Worm (Caenorhabditis elegans): ENCODE measurements around the gene scl-9.

Gene scl-9

ce11 chrIV:13041486-13041885 is 5.5 kb upstream of the scl-9 start:
- no peak for TF ChIP-seq ceh-6 (GFP tag; optimal IDR thresholded peaks at IDR 0.05)
- peak; percentile 87 for TF ChIP-seq nfya-1 (tag; optimal IDR thresholded peaks at IDR 0.05)
- no peak for TF ChIP-seq tbx-2 (tag; optimal IDR thresholded peaks at IDR 0.05)

ce11 chrIV:13042091-13042490 is 4.9 kb upstream of the scl-9 start, which contains the start of gene amt-2:
TSS of gene amt-2 (plus strand) at chrIV:13042391.
- no peak for TF ChIP-seq lin-11 (tag; optimal IDR thresholded peaks at IDR 0.05)
- no peak for TF ChIP-seq odd-2 (tag; optimal IDR thresholded peaks at IDR 0.05)
- TF ChIP-seq pha-2 (tag; optimal IDR thresholded peaks at IDR 0.05) = no peak
- no peak for TF ChIP-seq hlh-15 (tag; optimal IDR thresholded peaks at IDR 0.05)
- no peak for TF ChIP-seq tbx-7 (tag; optimal IDR thresholded peaks at IDR 0.05)
- TF ChIP-seq ahr-1 (tag; optimal IDR thresholded peaks at IDR 0.05) = no peak
- no peak for TF ChIP-seq npax-4 (tag; optimal IDR thresholded peaks at IDR 0.05)
- no peak for TF ChIP-seq fkh-10 (GFP tag; optimal IDR thresholded peaks at IDR 0.05)
- TF ChIP-seq pqm-1 (tag; optimal IDR thresholded peaks at IDR 0.05) = no peak
- TF ChIP-seq elt-4 (tag; optimal IDR thresholded peaks at IDR 0.05) = no peak
- TF ChIP-seq eyg-1 (tag; optimal IDR thresholded peaks at IDR 0.05) = no peak
- no peak for TF ChIP-seq sdc-2 (tag; optimal IDR thresholded peaks at IDR 0.05)
- no peak for TF ChIP-seq ttx-3 (tag; optimal IDR thresholded peaks at IDR 0.05)
- TF ChIP-seq Y22D7AL.16 (tag; optimal IDR thresholded peaks at IDR 0.05) = no peak

ce11 chrIV:13044980-13045379 is 2.0 kb upstream of the scl-9 start:
- TF ChIP-seq ceh-34 (tag; optimal IDR thresholded peaks at IDR 0.05) (no peak), fkh-6 (tag; optimal IDR thresholded peaks at IDR 0.05) (no peak), madf-2 (tag; optimal IDR thresholded peaks at IDR 0.05) (no peak), ceh-2 (tag; optimal IDR thresholded peaks at IDR 0.05) (no peak), tbx-7 (tag; optimal IDR thresholded peaks at IDR 0.05) (no peak), dve-1 (tag; optimal IDR thresholded peaks at IDR 0.05) (no peak), unc-55 (GFP tag; optimal IDR thresholded peaks at IDR 0.05) (no peak), rnt-1 (tag; optimal IDR thresholded peaks at IDR 0.05) (no peak), C38D4.7 (GFP tag; optimal IDR thresholded peaks at IDR 0.05) (no peak), ceh-19 (GFP tag; optimal IDR thresholded peaks at IDR 0.05) (no peak)

DNA sequence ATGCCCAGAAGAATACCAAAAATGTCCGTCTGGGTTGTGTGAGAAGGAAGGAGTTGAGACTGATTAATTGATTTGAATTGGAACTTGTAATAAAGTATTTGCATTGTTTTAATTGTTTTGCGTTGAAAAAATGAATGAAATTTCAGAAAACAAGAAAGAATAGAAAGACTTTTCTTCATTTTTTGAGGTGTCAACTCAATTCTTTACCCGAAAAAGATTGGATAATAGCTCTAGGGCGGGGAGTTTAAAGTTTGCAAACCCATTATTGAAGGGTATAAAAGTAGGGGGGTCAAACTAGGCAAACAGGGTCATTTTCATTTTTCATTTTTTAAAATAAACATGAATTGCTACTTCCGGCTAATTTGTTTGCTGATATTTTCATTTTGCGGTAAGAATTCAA is 1.2 kb downstream of the scl-9 start, which contains the start of gene scl-10:
Gene scl-10 (plus strand): TSS at position 301 of the 400 bp plus-strand sequence.
- no peak for TF ChIP-seq unc-86 (tag; optimal IDR thresholded peaks at IDR 0.05)
- no peak for TF ChIP-seq hlh-6 (tag; optimal IDR thresholded peaks at IDR 0.05)
- no peak for TF ChIP-seq fax-1 (tag; optimal IDR thresholded peaks at IDR 0.05)

ce11 chrIV:13051073-13051472 is 4.1 kb downstream of the scl-9 start, which contains the start of gene scl-11:
TSS of gene scl-11 (plus strand) at chrIV:13051373.
- TF ChIP-seq ceh-34 (tag; optimal IDR thresholded peaks at IDR 0.05) (no peak), ref-2 (tag; optimal IDR thresholded peaks at IDR 0.05) (no peak), ztf-16 (tag; optimal IDR thresholded peaks at IDR 0.05) (no peak), ceh-2 (tag; optimal IDR thresholded peaks at IDR 0.05) (no peak), elt-2 (tag; optimal IDR thresholded peaks at IDR 0.05) (no peak), nhr-232 (tag; optimal IDR thresholded peaks at IDR 0.05) (no peak), zip-5 (tag; optimal IDR thresholded peaks at IDR 0.05) (no peak)

ce11 chrIV:13052568-13052967 is 5.6 kb downstream of the scl-9 start, which contains the start of gene F49E11.7:
TSS of gene F49E11.7 (plus strand) at chrIV:13052868.
- no peak for TF ChIP-seq unc-86 (tag; optimal IDR thresholded peaks at IDR 0.05)
- no peak for TF ChIP-seq dmd-4 (tag; optimal IDR thresholded peaks at IDR 0.05; ENCODE audit: borderline replicate concordance)
- no peak for TF ChIP-seq syd-9 (tag; optimal IDR thresholded peaks at IDR 0.05)
- TF ChIP-seq ceh-24 (tag; optimal IDR thresholded peaks at IDR 0.05) = no peak
- no peak for TF ChIP-seq sdc-2 (tag; optimal IDR thresholded peaks at IDR 0.05)
- TF ChIP-seq hlh-15 (tag; optimal IDR thresholded peaks at IDR 0.05) = no peak
- TF ChIP-seq ceh-30 (tag; optimal IDR thresholded peaks at IDR 0.05) = no peak
- TF ChIP-seq ceh-6 (GFP tag; optimal IDR thresholded peaks at IDR 0.05) = no peak
- TF ChIP-seq pros-1 (tag; optimal IDR thresholded peaks at IDR 0.05) = no peak
- no peak for TF ChIP-seq ceh-48 (tag; optimal IDR thresholded peaks at IDR 0.05)
- TF ChIP-seq che-1 (tag; optimal IDR thresholded peaks at IDR 0.05) = no peak
- TF ChIP-seq pag-3 (tag; optimal IDR thresholded peaks at IDR 0.05; ENCODE audit: borderline replicate concordance) = no peak
- TF ChIP-seq unc-42 (tag; optimal IDR thresholded peaks at IDR 0.05) = no peak
- no peak for TF ChIP-seq ceh-34 (tag; optimal IDR thresholded peaks at IDR 0.05)
- no peak for TF ChIP-seq fax-1 (tag; optimal IDR thresholded peaks at IDR 0.05)
- TF ChIP-seq K02D7.2 (tag; optimal IDR thresholded peaks at IDR 0.05) = no peak
- no peak for TF ChIP-seq ref-2 (tag; optimal IDR thresholded peaks at IDR 0.05)
